Worm (Caenorhabditis elegans): Measurements from ENCODE around the gene C15H9.5.

- no peak for TF ChIP-seq unc-62 (GFP tag; optimal IDR thresholded peaks at IDR 0.05)
- no peak for TF ChIP-seq nhr-237 (tag; optimal IDR thresholded peaks at IDR 0.05)
- no peak for TF ChIP-seq pha-4 (tag; optimal IDR thresholded peaks at IDR 0.05)
- no peak for TF ChIP-seq nhr-76 (tag; optimal IDR thresholded peaks at IDR 0.05)
- TF ChIP-seq lin-13 (tag; optimal IDR thresholded peaks at IDR 0.05): no peak
- TF ChIP-seq mab-5 (tag; optimal IDR thresholded peaks at IDR 0.05): no peak
- no peak for TF ChIP-seq snpc-4 (tag; optimal IDR thresholded peaks at IDR 0.05)
- no peak for TF ChIP-seq ceh-83 (GFP tag; optimal IDR thresholded peaks at IDR 0.05)
Observed at ce11 chrX:6138243-6138642, 45.1 kb downstream of the C15H9.5 start, which contains the start of gene Y72A10A.1.

All from whole organism, mixed stage, embryonic.